Fruit fly (Drosophila melanogaster): Measurements from ENCODE around the gene CG32988.

Gene CG32988

DNA sequence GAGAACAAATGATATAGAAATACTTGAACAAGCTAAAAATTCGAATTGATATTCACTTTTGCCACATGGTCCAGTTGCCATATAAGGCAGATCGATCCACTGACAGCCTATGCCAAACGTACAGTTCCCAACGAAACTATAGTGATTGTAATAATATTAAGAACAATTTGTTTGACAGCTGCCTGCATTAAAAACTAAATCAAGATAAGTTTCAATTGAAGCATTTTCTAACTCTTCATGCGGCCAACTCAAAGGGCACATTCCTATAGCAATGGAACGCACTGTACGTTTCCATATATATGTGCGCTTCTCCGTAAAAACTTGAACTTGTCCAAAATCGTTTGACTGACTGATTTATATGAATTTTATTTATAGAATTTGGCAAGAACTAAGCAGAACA, 29.6 kb downstream of the CG32988 start (continued):
- peak; percentile 4 for TF ChIP-seq CG13296 (GFP tag; optimal IDR thresholded peaks at IDR 0.05)
- TF ChIP-seq HHEX (GFP tag; optimal IDR thresholded peaks at IDR 0.05) = peak; percentile 19
- TF ChIP-seq pros (GFP tag; optimal IDR thresholded peaks at IDR 0.05) = no peak
- no peak for TF ChIP-seq CG4707 (GFP tag; optimal IDR thresholded peaks at IDR 0.05)
- peak; percentile 68 for TF ChIP-seq CG3281 (GFP tag; optimal IDR thresholded peaks at IDR 0.05)
- peak; percentile 33 for TF ChIP-seq CG11504 (tag; optimal IDR thresholded peaks at IDR 0.05)
- TF ChIP-seq CG13894 (tag; optimal IDR thresholded peaks at IDR 0.05) = peak; percentile 79
- 0 out of 2 replicates have a peak, but pooled peaks have one; percentile 45 for TF ChIP-seq cas (GFP tag; IDR thresholded peaks at IDR 0.05)
- no peak for TF ChIP-seq MESR4 (GFP tag; optimal IDR thresholded peaks at IDR 0.05)
- no peak for TF ChIP-seq phol (tag; optimal IDR thresholded peaks at IDR 0.05)
- TF ChIP-seq mam (GFP tag; optimal IDR thresholded peaks at IDR 0.05) = peak; percentile 59
- peak; percentile 10 for TF ChIP-seq HmgZ (tag; optimal IDR thresholded peaks at IDR 0.05)
- no peak for TF ChIP-seq Blimp-1 (GFP tag; optimal IDR thresholded peaks at IDR 0.05)
- peak; percentile 37 for TF ChIP-seq Fer1 (GFP tag; optimal IDR thresholded peaks at IDR 0.05)
- TF ChIP-seq stc (GFP tag; IDR thresholded peaks at IDR 0.05) = peak; percentile 32; the same call in 1 of the 2 replicates
- peak; percentile 61 for TF ChIP-seq CG10147 (GFP tag; optimal IDR thresholded peaks at IDR 0.05)
- TF ChIP-seq CG31224 (GFP tag; IDR thresholded peaks at IDR 0.05) = peak; percentile 75
- TF ChIP-seq CG1233 (GFP tag; optimal IDR thresholded peaks at IDR 0.05) = peak; percentile 28
- TF ChIP-seq CG12236 (GFP tag; optimal IDR thresholded peaks at IDR 0.05) = no peak
- peak; percentile 55; the same call in 1 of the 2 replicates for TF ChIP-seq CG11085 (GFP tag; IDR thresholded peaks at IDR 0.05)
- TF ChIP-seq CG12071 (GFP tag; optimal IDR thresholded peaks at IDR 0.05) = peak; percentile 33
- TF ChIP-seq Vsx1 (GFP tag; optimal IDR thresholded peaks at IDR 0.05) = no peak
- TF ChIP-seq sim (GFP tag; IDR thresholded peaks at IDR 0.05) = no peak
- peak; percentile 76 for TF ChIP-seq CG16779 (GFP tag; IDR thresholded peaks at IDR 0.05)
- TF ChIP-seq GATAe (GFP tag; conservative IDR thresholded peaks at IDR 0.05) = no peak
- TF ChIP-seq en (GFP tag; optimal IDR thresholded peaks at IDR 0.05) = no peak
- TF ChIP-seq CG2120 (GFP tag; optimal IDR thresholded peaks at IDR 0.05) = peak; percentile 79
- TF ChIP-seq CG7357 (GFP tag; IDR thresholded peaks at IDR 0.05) = peak; percentile 44; the same call in 1 of the 3 replicates
- TF ChIP-seq wdn (GFP tag; IDR thresholded peaks at IDR 0.05) = peak; percentile 47
- TF ChIP-seq CG17328 (GFP tag; IDR thresholded peaks at IDR 0.05) = no peak
- TF ChIP-seq CG6854 (GFP tag; optimal IDR thresholded peaks at IDR 0.05) = no peak
- TF ChIP-seq zen (tag; optimal IDR thresholded peaks at IDR 0.05) = no peak
- TF ChIP-seq CG31365 (tag; optimal IDR thresholded peaks at IDR 0.05) = no peak
- no peak for TF ChIP-seq CG17829 (tag; optimal IDR thresholded peaks at IDR 0.05)
- peak; percentile 69 for TF ChIP-seq Atf6 (GFP tag; IDR thresholded peaks at IDR 0.05)
- TF ChIP-seq Trl (optimal IDR thresholded peaks at IDR 0.05) = no peak
- peak; percentile 41 for TF ChIP-seq Trl (GFP tag; optimal IDR thresholded peaks at IDR 0.05)
- TF ChIP-seq Poxn (GFP tag; IDR thresholded peaks at IDR 0.05) = peak; percentile 31; the same call in 1 of the 2 replicates
- peak; percentile 73 for TF ChIP-seq CG12769 (tag; optimal IDR thresholded peaks at IDR 0.05)
- no peak for TF ChIP-seq Dfd (GFP tag; optimal IDR thresholded peaks at IDR 0.05)
- TF ChIP-seq CG4360 (GFP tag; IDR thresholded peaks at IDR 0.05) = no peak
- peak; percentile 53 for TF ChIP-seq sob (GFP tag; IDR thresholded peaks at IDR 0.05)
- peak; percentile 12 for TF ChIP-seq CG9727 (GFP tag; optimal IDR thresholded peaks at IDR 0.05)
- no peak for TF ChIP-seq ro (GFP tag; IDR thresholded peaks at IDR 0.05)
- TF ChIP-seq Hmr (GFP tag; optimal IDR thresholded peaks at IDR 0.05) = peak; percentile 30
- TF ChIP-seq zfh2 (GFP tag; optimal IDR thresholded peaks at IDR 0.05) = peak; percentile 56
- peak; percentile 35 for TF ChIP-seq CG15269 (tag; optimal IDR thresholded peaks at IDR 0.05)
- peak; percentile 91 for TF ChIP-seq CG32532 (GFP tag; IDR thresholded peaks at IDR 0.05)
- no peak for TF ChIP-seq CG6654 (GFP tag; optimal IDR thresholded peaks at IDR 0.05)
- TF ChIP-seq CG11560 (tag; IDR thresholded peaks at IDR 0.05) = peak; percentile 55; the same call in 2 of the 3 replicates
- peak; percentile 11; the same call in 1 of the 2 replicates for TF ChIP-seq ham (GFP tag; IDR thresholded peaks at IDR 0.05)
